Fruit fly (Drosophila melanogaster): ENCODE data around the gene mof.

The mof gene

DNA sequence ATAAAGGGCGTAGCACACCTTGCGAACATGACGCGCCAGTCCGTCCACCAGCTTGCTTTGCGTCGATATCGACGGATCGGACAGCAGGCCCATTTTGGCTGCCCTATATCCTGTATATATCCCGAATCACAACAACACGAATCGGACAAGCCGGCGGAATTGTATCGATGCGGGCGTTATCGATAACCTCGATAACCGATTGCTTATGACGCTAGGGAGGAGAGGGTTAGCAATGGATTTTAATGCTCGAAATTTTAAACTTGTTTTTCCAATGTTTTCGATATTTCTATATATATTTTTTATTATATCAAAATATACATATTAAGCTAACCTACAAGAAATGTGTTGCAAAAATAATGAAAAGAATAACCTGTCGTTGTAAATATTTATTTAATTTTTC is 3.5 kb downstream of the mof start, which contains the start of gene GAA1:
Gene GAA1, minus strand, starts transcription at position 194 of the 400 bp plus-strand sequence.
- no peak for TF ChIP-seq kay (GFP tag; ENCODE audit: borderline replicate concordance)
- TF ChIP-seq CG12768 (GFP tag; optimal IDR thresholded peaks at IDR 0.05): no peak
- TF ChIP-seq cnc (optimal IDR thresholded peaks at IDR 0.05): no peak
- peak; percentile 11 for TF ChIP-seq CG11617 (GFP tag; optimal IDR thresholded peaks at IDR 0.05)
- peak; percentile 8 for TF ChIP-seq CG7101 (tag; optimal IDR thresholded peaks at IDR 0.05)
- no peak for TF ChIP-seq Crg-1 (GFP tag; optimal IDR thresholded peaks at IDR 0.05)
- TF ChIP-seq bab1 (GFP tag; optimal IDR thresholded peaks at IDR 0.05): peak; percentile 53
- no peak for TF ChIP-seq Clk (GFP tag; optimal IDR thresholded peaks at IDR 0.05)
- no peak for TF ChIP-seq toe (GFP tag; optimal IDR thresholded peaks at IDR 0.05)
- TF ChIP-seq CG14711 (tag; optimal IDR thresholded peaks at IDR 0.05): peak; percentile 57
- no peak for TF ChIP-seq CG7045 (GFP tag; optimal IDR thresholded peaks at IDR 0.05)
- TF ChIP-seq Mnt (GFP tag; optimal IDR thresholded peaks at IDR 0.05): peak; percentile 3
- TF ChIP-seq CG1620 (GFP tag; optimal IDR thresholded peaks at IDR 0.05): no peak
- TF ChIP-seq Hr96 (GFP tag; optimal IDR thresholded peaks at IDR 0.05): no peak

DNA sequence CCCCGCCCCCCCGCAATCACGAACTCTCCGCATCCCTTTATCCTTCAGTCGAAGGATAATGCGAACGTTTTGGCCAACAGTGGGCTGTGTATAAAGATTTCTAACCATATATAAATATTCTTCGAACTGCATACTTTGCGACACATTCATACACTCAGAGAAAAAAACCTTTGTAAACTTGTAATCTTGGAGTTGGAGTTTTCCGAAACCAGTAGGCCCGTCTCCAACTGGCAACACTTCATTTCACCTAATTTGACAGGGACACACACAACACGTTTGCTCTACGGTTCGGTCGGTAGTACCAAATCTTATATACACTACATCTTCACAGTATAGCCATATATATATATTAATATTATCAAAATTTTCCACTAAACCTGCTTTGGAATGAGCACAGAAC is 7.9 kb downstream of the mof start, which contains the start of gene CG15764:
Gene CG15764, plus strand, starts transcription at position 301 of the 400 bp plus-strand sequence.
- no peak for TF ChIP-seq CG5204 (GFP tag; optimal IDR thresholded peaks at IDR 0.05)

DNA sequence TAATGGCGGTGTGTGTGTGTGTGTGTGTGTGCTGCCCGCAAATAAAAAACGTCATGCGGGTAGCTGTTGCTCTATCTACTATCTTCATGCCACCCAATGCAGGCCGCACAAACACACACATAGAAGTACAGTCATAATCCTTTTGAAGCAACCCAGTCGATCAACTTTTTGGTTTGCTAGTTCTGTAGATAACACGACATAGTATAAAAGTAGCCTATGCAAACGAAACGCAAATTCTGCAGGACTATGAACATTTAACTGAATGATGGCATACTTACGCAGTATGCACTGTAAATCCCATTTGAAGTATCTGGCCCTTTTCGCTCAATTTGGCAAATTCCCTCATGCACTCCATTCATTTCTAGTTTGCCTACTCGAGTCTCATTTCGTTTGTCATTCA is 10.6 kb downstream of the mof start:
- TF ChIP-seq toe (GFP tag; optimal IDR thresholded peaks at IDR 0.05) (no peak), bab1 (GFP tag; optimal IDR thresholded peaks at IDR 0.05) (no peak), kay (GFP tag; ENCODE audit: borderline replicate concordance) (no peak), pad (GFP tag; optimal IDR thresholded peaks at IDR 0.05) (no peak), tj (GFP tag; optimal IDR thresholded peaks at IDR 0.05) (no peak), CG7101 (tag; optimal IDR thresholded peaks at IDR 0.05) (no peak)

DNA sequence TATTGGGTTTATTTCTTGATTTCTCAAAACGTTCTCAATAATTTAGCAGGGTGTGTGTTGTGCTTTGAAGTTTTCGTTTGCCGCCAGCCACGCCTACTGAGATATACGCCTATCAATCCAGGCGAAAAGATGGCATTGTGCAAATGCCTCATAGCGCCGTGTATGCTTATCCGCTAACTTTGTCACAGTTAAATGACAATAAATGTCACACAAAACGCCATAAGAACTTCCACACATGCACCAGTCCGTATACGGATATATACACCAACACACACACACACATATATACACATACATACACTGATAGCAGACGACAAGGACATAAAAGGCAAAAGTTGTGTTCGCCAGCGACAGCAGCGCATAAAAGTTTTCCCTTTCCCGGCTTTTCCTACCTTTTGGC is 11.6 kb downstream of the mof start, which contains the start of gene CG43137:
Gene CG43137, minus strand, starts transcription at position 101 of the 400 bp plus-strand sequence.
- TF ChIP-seq CG7045 (GFP tag; optimal IDR thresholded peaks at IDR 0.05): no peak
- no peak for TF ChIP-seq CG33017 (tag; optimal IDR thresholded peaks at IDR 0.05)
- TF ChIP-seq CG1620 (GFP tag; optimal IDR thresholded peaks at IDR 0.05): no peak
- no peak for TF ChIP-seq Mnt (GFP tag; optimal IDR thresholded peaks at IDR 0.05)
- TF ChIP-seq cic (GFP tag; optimal IDR thresholded peaks at IDR 0.05): no peak
- TF ChIP-seq cnc (optimal IDR thresholded peaks at IDR 0.05): no peak
- no peak for TF ChIP-seq bab1 (GFP tag; optimal IDR thresholded peaks at IDR 0.05)
- no peak for TF ChIP-seq CG11617 (GFP tag; optimal IDR thresholded peaks at IDR 0.05)
- TF ChIP-seq CG5204 (GFP tag; optimal IDR thresholded peaks at IDR 0.05): no peak
- no peak for TF ChIP-seq CG7101 (tag; optimal IDR thresholded peaks at IDR 0.05)
- no peak for TF ChIP-seq CG12768 (GFP tag; optimal IDR thresholded peaks at IDR 0.05)
- no peak for TF ChIP-seq tj (GFP tag; optimal IDR thresholded peaks at IDR 0.05)
- TF ChIP-seq Hr96 (GFP tag; optimal IDR thresholded peaks at IDR 0.05): no peak
- no peak for TF ChIP-seq pad (GFP tag; optimal IDR thresholded peaks at IDR 0.05)

DNA sequence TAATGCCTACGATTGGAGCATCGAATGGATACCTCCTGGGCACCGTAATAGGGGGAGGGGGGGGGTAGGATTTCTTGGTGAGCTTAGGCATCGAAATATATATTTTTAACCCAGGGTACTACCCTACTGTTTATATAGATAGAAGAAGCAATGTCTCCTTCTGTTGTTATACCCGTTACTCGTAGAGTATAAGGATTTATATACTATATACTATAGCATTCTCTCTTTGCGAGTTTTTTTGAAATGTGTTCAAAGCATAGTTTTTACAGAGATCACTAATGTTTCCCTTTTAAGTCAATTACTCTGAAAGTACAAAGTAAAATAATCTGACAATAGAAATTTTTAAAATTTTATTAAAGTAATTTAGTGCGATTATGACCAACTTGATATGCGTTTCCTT is 23.2 kb downstream of the mof start, which contains the start of gene CG43136:
Gene CG43136, plus strand, starts transcription at position 301 of the 400 bp plus-strand sequence.
- no peak for TF ChIP-seq toe (GFP tag; optimal IDR thresholded peaks at IDR 0.05)
- TF ChIP-seq CG1620 (GFP tag; optimal IDR thresholded peaks at IDR 0.05): no peak
- TF ChIP-seq bab1 (GFP tag; optimal IDR thresholded peaks at IDR 0.05): no peak
- TF ChIP-seq Clk (GFP tag; optimal IDR thresholded peaks at IDR 0.05): no peak
- TF ChIP-seq CG7101 (tag; optimal IDR thresholded peaks at IDR 0.05): no peak
- TF ChIP-seq CG7045 (GFP tag; optimal IDR thresholded peaks at IDR 0.05): no peak
- TF ChIP-seq cnc (optimal IDR thresholded peaks at IDR 0.05): no peak
- no peak for TF ChIP-seq cic (GFP tag; optimal IDR thresholded peaks at IDR 0.05)
- TF ChIP-seq CG5204 (GFP tag; optimal IDR thresholded peaks at IDR 0.05): no peak
- no peak for TF ChIP-seq pad (GFP tag; optimal IDR thresholded peaks at IDR 0.05)
- no peak for TF ChIP-seq Mnt (GFP tag; optimal IDR thresholded peaks at IDR 0.05)
- TF ChIP-seq kay (GFP tag; ENCODE audit: borderline replicate concordance): no peak

DNA sequence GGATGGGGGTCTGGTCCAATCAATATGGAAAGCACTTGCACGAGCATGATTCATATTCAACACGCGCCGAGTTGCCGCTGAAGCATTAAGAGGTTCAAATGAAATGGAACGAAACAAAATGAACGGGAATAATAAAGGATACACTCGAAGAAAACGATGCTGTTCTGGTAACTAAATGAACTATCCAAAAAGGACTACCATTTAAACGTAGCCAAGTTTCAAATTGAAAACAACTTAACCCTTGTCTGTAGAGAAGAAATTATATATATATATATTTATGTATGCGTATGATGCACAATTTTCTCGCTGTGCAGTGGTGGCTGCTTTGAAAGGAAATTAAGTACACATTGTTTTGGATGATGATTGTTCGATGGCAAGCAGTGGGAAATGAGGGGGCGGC is 24.0 kb downstream of the mof start:
- TF ChIP-seq CG5204 (GFP tag; optimal IDR thresholded peaks at IDR 0.05): no peak
- no peak for TF ChIP-seq pad (GFP tag; optimal IDR thresholded peaks at IDR 0.05)
- TF ChIP-seq Clk (GFP tag; optimal IDR thresholded peaks at IDR 0.05): no peak
- no peak for TF ChIP-seq toe (GFP tag; optimal IDR thresholded peaks at IDR 0.05)
- TF ChIP-seq Crg-1 (GFP tag; optimal IDR thresholded peaks at IDR 0.05): no peak
- TF ChIP-seq cic (GFP tag; optimal IDR thresholded peaks at IDR 0.05): no peak
- no peak for TF ChIP-seq Mnt (GFP tag; optimal IDR thresholded peaks at IDR 0.05)
- no peak for TF ChIP-seq kay (GFP tag; ENCODE audit: borderline replicate concordance)
- TF ChIP-seq tj (GFP tag; optimal IDR thresholded peaks at IDR 0.05): no peak
- no peak for TF ChIP-seq CG1620 (GFP tag; optimal IDR thresholded peaks at IDR 0.05)
- TF ChIP-seq CG12768 (GFP tag; optimal IDR thresholded peaks at IDR 0.05): no peak
- TF ChIP-seq cnc (optimal IDR thresholded peaks at IDR 0.05): no peak

DNA sequence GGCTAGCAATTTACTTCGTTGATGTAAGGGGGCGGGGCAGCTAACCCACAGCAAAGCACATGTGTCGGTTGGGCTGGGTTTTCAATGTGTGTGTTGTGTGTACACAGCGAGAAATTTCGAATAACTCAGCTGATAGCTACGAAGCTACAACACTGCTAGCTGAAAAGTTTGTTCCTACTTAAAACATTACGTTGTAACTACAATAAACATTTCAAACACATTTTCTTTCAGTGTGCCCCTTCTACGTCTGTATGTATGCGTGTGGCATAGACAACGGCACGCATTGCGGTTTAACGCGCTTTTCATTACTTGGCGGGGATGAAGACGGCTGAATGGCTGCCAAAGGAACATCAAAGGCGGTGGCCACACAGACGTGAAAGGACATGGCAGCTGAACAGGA is 29.1 kb downstream of the mof start:
- TF ChIP-seq toe (GFP tag; optimal IDR thresholded peaks at IDR 0.05): no peak
- no peak for TF ChIP-seq CG14711 (tag; optimal IDR thresholded peaks at IDR 0.05)
- TF ChIP-seq CG12768 (GFP tag; optimal IDR thresholded peaks at IDR 0.05): no peak
- TF ChIP-seq bab1 (GFP tag; optimal IDR thresholded peaks at IDR 0.05): no peak
- no peak for TF ChIP-seq Clk (GFP tag; optimal IDR thresholded peaks at IDR 0.05)
- TF ChIP-seq Hr96 (GFP tag; optimal IDR thresholded peaks at IDR 0.05): no peak
- no peak for TF ChIP-seq cic (GFP tag; optimal IDR thresholded peaks at IDR 0.05)
- no peak for TF ChIP-seq CG7101 (tag; optimal IDR thresholded peaks at IDR 0.05)
- TF ChIP-seq CG1620 (GFP tag; optimal IDR thresholded peaks at IDR 0.05): no peak
- TF ChIP-seq CG7045 (GFP tag; optimal IDR thresholded peaks at IDR 0.05): no peak
- TF ChIP-seq Mnt (GFP tag; optimal IDR thresholded peaks at IDR 0.05): no peak
- no peak for TF ChIP-seq cnc (optimal IDR thresholded peaks at IDR 0.05)
- no peak for TF ChIP-seq pad (GFP tag; optimal IDR thresholded peaks at IDR 0.05)
- no peak for TF ChIP-seq CG5204 (GFP tag; optimal IDR thresholded peaks at IDR 0.05)
- no peak for TF ChIP-seq Crg-1 (GFP tag; optimal IDR thresholded peaks at IDR 0.05)
- TF ChIP-seq kay (GFP tag; ENCODE audit: borderline replicate concordance): no peak
- TF ChIP-seq ovo (GFP tag; optimal IDR thresholded peaks at IDR 0.05): no peak

Data from whole organism, adult.